Worm (Caenorhabditis elegans): Measurements from ENCODE around the gene C39B5.10.

- TF ChIP-seq fkh-2 (tag; optimal IDR thresholded peaks at IDR 0.05) (no peak), eor-1 (tag; optimal IDR thresholded peaks at IDR 0.05) (no peak), nhr-11 (tag; optimal IDR thresholded peaks at IDR 0.05) (no peak), ama-1 (optimal IDR thresholded peaks at IDR 0.05) (no peak)
These were observed 28.3 kb downstream of the C39B5.10 start, which contains the start of gene C39B5.14 for ce11 chrIII:2211120-2211519.

Data from whole organism, L3 larva.